Worm (Caenorhabditis elegans): ENCODE data around the gene H38K22.7.
A peak's percentile ranks its signal among the peaks of the same experiment; 100 is the strongest.

H38K22.7 gene

ce11 chrIII:4281955-4282618, 39.4 kb upstream of the H38K22.7 start:
- TF ChIP-seq xbp-1 (tag; optimal IDR thresholded peaks at IDR 0.05) (peak; percentile 98), nhr-85 (tag) (peak; percentile 100), lin-13 (GFP tag; optimal IDR thresholded peaks at IDR 0.05) (peak; percentile 87), vab-15 (tag; optimal IDR thresholded peaks at IDR 0.05) (peak; percentile 88), lir-3 (tag; optimal IDR thresholded peaks at IDR 0.05; ENCODE audit: poor library complexity) (peak; percentile 92), isw-1 (GFP tag; IDR thresholded peaks at IDR 0.05) (peak; percentile 91), hlh-17 (GFP tag; optimal IDR thresholded peaks at IDR 0.05; ENCODE audit: borderline replicate concordance) (no peak), unc-98 (GFP tag; IDR thresholded peaks at IDR 0.05) (peak; percentile 77), lin-39 (tag; optimal IDR thresholded peaks at IDR 0.05) (peak; percentile 84), C04F5.9 (tag; optimal IDR thresholded peaks at IDR 0.05) (peak; percentile 91), Y116A8C.19 (tag; optimal IDR thresholded peaks at IDR 0.05; ENCODE audit: borderline replicate concordance) (peak; percentile 17), nhr-19 (GFP tag; conservative IDR thresholded peaks at IDR 0.05) (peak; percentile 98), ceh-63 (GFP tag; optimal IDR thresholded peaks at IDR 0.05) (peak; percentile 27), elt-3 (tag; optimal IDR thresholded peaks at IDR 0.05) (peak in 4 of 6 experiments; percentile 19 to 90 (median 66)), C34B4.2 (tag; optimal IDR thresholded peaks at IDR 0.05) (peak; percentile 12), sox-4 (tag; optimal IDR thresholded peaks at IDR 0.05) (peak; percentile 97), sup-37 (GFP tag; optimal IDR thresholded peaks at IDR 0.05) (peak; percentile 96), mab-9 (GFP tag; IDR thresholded peaks at IDR 0.05) (peak; percentile 92), mef-2 (tag; optimal IDR thresholded peaks at IDR 0.05) (peak; percentile 96), hlh-4 (tag; optimal IDR thresholded peaks at IDR 0.05) (peak; percentile 72), tbx-2 (tag; optimal IDR thresholded peaks at IDR 0.05) (peak; percentile 100), ceh-88 (GFP tag; IDR thresholded peaks at IDR 0.05) (peak; percentile 94), sptf-1 (tag; optimal IDR thresholded peaks at IDR 0.05) (no peak), ceh-8 (GFP tag; optimal IDR thresholded peaks at IDR 0.05) (peak; percentile 97), nhr-28 (tag; optimal IDR thresholded peaks at IDR 0.05) (no peak), fkh-10 (GFP tag; optimal IDR thresholded peaks at IDR 0.05) (peak; percentile 92), nhr-84 (tag; optimal IDR thresholded peaks at IDR 0.05) (no peak), irx-1 (tag; optimal IDR thresholded peaks at IDR 0.05) (peak; percentile 97), ets-5 (GFP tag; IDR thresholded peaks at IDR 0.05) (no peak), ceh-82 (tag; optimal IDR thresholded peaks at IDR 0.05) (peak; percentile 69 to 84 (median 73)), tlp-1 (tag; optimal IDR thresholded peaks at IDR 0.05) (no peak), zag-1 (tag; optimal IDR thresholded peaks at IDR 0.05) (peak; percentile 77), fkh-4 (tag; optimal IDR thresholded peaks at IDR 0.05; ENCODE audit: borderline replicate concordance) (peak; percentile 84), snpc-4 (tag; optimal IDR thresholded peaks at IDR 0.05) (peak; percentile 87), elt-2 (tag; optimal IDR thresholded peaks at IDR 0.05) (peak; percentile 91), efl-1 (optimal IDR thresholded peaks at IDR 0.05) (peak; percentile 81 to 86), efl-1 (GFP tag; optimal IDR thresholded peaks at IDR 0.05 in 1 of 2) (peak; percentile 65 to 97), hpl-2 (GFP tag; optimal IDR thresholded peaks at IDR 0.05) (peak; percentile 70), lin-15B (tag; optimal IDR thresholded peaks at IDR 0.05) (peak; percentile 48), nhr-47 (tag; optimal IDR thresholded peaks at IDR 0.05) (peak; percentile 99), pax-3 (tag; optimal IDR thresholded peaks at IDR 0.05) (peak; percentile 98), lin-35 (GFP tag; optimal IDR thresholded peaks at IDR 0.05) (peak; percentile 69 to 85), lsy-2 (tag; optimal IDR thresholded peaks at IDR 0.05) (peak; percentile 91 to 94), ztf-4 (tag; optimal IDR thresholded peaks at IDR 0.05) (peak; percentile 98), efl-3 (GFP tag; optimal IDR thresholded peaks at IDR 0.05) (peak; percentile 83), nhr-12 (tag; optimal IDR thresholded peaks at IDR 0.05) (no peak), unc-30 (tag; optimal IDR thresholded peaks at IDR 0.05) (peak; percentile 30), fkh-8 (tag; optimal IDR thresholded peaks at IDR 0.05) (peak; percentile 99), skn-1 (tag; optimal IDR thresholded peaks at IDR 0.05) (peak; percentile 86), ceh-90 (tag; optimal IDR thresholded peaks at IDR 0.05) (peak; percentile 49), unc-62 (GFP tag; optimal IDR thresholded peaks at IDR 0.05) (peak; percentile 18), nhr-11 (tag; optimal IDR thresholded peaks at IDR 0.05) (peak; percentile 97)
